Worm (Caenorhabditis elegans): Measurements from ENCODE around the gene idpc-2.

idpc-2 gene

DNA sequence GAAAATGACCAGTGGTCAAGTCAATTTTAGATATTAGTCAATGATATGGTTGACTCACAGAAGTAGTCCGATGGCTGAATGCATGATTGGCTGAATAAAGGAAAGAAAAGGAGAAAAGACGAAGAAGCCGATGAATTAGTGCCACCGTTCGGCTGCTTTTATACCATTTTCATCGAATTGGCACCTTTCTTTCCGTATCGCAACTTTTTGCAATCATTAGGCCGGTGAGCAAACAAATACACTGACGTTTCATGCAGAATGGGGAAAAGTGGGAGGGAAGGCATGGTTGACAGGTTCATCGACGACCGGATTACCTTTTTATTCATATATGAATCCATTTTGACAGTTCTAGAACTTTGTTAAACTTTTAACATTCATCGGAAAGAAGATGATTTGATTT is at the start of gene idpc-2:
Gene idpc-2 (minus strand): TSS at position 101 of the 400 bp plus-strand sequence.
- TF ChIP-seq tbx-11 (GFP tag; IDR thresholded peaks at IDR 0.05): no peak
- no peak for TF ChIP-seq sea-1 (GFP tag; conservative IDR thresholded peaks at IDR 0.05)
- TF ChIP-seq hnd-1 (tag; optimal IDR thresholded peaks at IDR 0.05): no peak

DNA sequence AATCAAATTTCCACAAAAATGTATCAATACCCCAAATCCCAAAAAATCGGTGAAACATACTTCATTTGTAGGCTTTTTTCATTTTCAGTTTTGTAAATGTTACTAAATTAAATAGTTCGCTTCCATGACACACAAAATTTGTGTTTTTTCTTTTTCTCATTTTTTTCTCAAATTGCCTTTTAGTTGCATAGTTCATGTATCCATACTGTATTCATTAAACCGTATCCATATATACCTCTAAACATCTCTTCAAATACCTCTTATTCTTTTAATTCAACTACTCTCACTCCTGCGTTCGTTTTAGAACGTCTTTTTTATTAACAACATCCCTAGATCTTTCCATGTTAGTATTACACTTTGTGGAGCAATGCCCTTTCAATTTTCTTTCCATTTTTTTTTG is 49.6 kb upstream of the idpc-2 start:
- TF ChIP-seq aly-1 (tag; optimal IDR thresholded peaks at IDR 0.05) (no peak), F13C5.2 (tag; optimal IDR thresholded peaks at IDR 0.05) (no peak), flt-1 (GFP tag; IDR thresholded peaks at IDR 0.05) (no peak), tra-4 (tag; optimal IDR thresholded peaks at IDR 0.05) (no peak), sea-1 (GFP tag; conservative IDR thresholded peaks at IDR 0.05) (no peak), tbx-11 (GFP tag; IDR thresholded peaks at IDR 0.05) (no peak), scrt-1 (GFP tag; IDR thresholded peaks at IDR 0.05) (no peak), hmbx-1 (tag; optimal IDR thresholded peaks at IDR 0.05) (no peak), ama-1 (optimal IDR thresholded peaks at IDR 0.05) (no peak), hmg-4 (GFP tag; optimal IDR thresholded peaks at IDR 0.05) (no peak), ets-7 (tag; optimal IDR thresholded peaks at IDR 0.05) (no peak), pes-1 (GFP tag; IDR thresholded peaks at IDR 0.05) (no peak), B0310.2 (tag; optimal IDR thresholded peaks at IDR 0.05) (no peak), ceh-36 (tag; optimal IDR thresholded peaks at IDR 0.05) (no peak), tbx-37 (GFP tag; conservative IDR thresholded peaks at IDR 0.05) (no peak), hnd-1 (tag; optimal IDR thresholded peaks at IDR 0.05) (no peak), ceh-13 (GFP tag; optimal IDR thresholded peaks at IDR 0.05) (no peak)

DNA sequence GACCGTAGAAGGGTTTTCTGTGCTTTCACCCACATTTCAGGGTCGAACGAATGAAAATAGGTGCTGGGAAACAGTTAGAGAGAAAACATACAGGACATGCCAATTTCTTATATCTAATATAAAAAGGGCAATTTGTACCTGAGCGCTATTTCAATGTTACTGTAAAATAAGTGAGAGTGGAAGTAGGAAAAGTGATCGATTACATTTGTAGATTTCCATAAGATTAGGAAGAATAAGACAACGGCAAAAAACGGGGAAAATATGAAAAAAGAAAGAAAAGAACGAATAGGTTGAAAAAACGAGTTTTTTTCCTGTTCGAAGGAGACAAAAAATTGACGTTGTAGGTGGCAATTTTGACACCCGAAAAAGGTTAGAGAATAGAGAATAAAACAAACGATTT is 47.1 kb upstream of the idpc-2 start:
- TF ChIP-seq ceh-36 (tag; optimal IDR thresholded peaks at IDR 0.05) (no peak), B0310.2 (tag; optimal IDR thresholded peaks at IDR 0.05) (no peak), scrt-1 (GFP tag; IDR thresholded peaks at IDR 0.05) (no peak)

DNA sequence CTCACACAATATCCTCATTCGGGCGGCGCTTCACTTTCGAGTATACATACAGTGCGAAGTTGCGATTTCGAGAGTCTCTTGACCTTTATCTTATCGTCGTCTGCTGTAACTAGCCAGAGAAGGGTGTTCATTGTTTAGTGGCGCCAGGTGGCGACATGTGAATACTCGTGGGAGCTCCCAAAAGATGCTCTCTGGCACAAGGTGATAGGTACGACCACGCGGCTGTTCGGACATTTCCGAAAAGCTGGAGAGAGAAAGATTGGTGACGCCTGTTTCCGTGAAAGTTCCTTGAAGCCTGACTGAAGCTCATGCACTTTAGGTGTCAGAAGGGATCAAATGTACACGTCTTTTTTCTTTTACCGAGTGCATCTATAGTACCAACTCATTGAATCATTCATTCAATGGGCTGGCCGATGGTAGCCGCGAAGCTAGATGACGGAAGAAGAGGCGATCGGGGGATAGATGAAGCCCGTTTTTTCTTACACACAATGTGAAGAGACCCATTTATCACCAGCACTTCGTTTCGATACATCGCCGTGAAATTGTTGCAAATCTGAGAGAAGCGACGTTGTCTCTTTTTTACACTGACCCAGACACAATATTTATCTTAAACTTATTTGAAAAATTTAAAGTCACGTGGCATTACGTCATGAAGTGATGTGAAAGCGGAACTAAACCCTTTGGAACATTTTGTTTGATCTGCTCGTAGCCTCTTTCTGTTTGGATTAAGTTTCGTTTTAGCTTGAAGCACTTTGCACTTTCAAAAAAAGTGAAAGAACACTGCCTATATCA is 46.3 kb upstream of the idpc-2 start:
- TF ChIP-seq flt-1 (GFP tag; IDR thresholded peaks at IDR 0.05) (no peak), ama-1 (optimal IDR thresholded peaks at IDR 0.05) (no peak), pes-1 (GFP tag; IDR thresholded peaks at IDR 0.05) (no peak)

ce11 chrV:8665765-8666164 is 44.7 kb upstream of the idpc-2 start, which contains the start of gene ZC190.4:
ZC190.4 (plus strand) TSS chrV:8666065.
- TF ChIP-seq flt-1 (GFP tag; IDR thresholded peaks at IDR 0.05): no peak
- TF ChIP-seq aly-1 (tag; optimal IDR thresholded peaks at IDR 0.05): no peak
- no peak for TF ChIP-seq tra-4 (tag; optimal IDR thresholded peaks at IDR 0.05)
- no peak for TF ChIP-seq ets-7 (tag; optimal IDR thresholded peaks at IDR 0.05)
- TF ChIP-seq tbx-37 (GFP tag; conservative IDR thresholded peaks at IDR 0.05): no peak
- no peak for TF ChIP-seq ceh-13 (GFP tag; optimal IDR thresholded peaks at IDR 0.05)
- no peak for TF ChIP-seq tbx-11 (GFP tag; IDR thresholded peaks at IDR 0.05)
- no peak for TF ChIP-seq B0310.2 (tag; optimal IDR thresholded peaks at IDR 0.05)

- TF ChIP-seq tra-4 (tag; optimal IDR thresholded peaks at IDR 0.05) (no peak), ceh-13 (GFP tag; optimal IDR thresholded peaks at IDR 0.05) (no peak), ama-1 (optimal IDR thresholded peaks at IDR 0.05) (no peak), hmg-4 (GFP tag; optimal IDR thresholded peaks at IDR 0.05) (no peak), ceh-36 (tag; optimal IDR thresholded peaks at IDR 0.05) (no peak), hmbx-1 (tag; optimal IDR thresholded peaks at IDR 0.05) (no peak), pes-1 (GFP tag; IDR thresholded peaks at IDR 0.05) (no peak), F13C5.2 (tag; optimal IDR thresholded peaks at IDR 0.05) (no peak), B0310.2 (tag; optimal IDR thresholded peaks at IDR 0.05) (no peak), sea-1 (GFP tag; conservative IDR thresholded peaks at IDR 0.05) (no peak), tbx-11 (GFP tag; IDR thresholded peaks at IDR 0.05) (no peak), flt-1 (GFP tag; IDR thresholded peaks at IDR 0.05) (no peak), hnd-1 (tag; optimal IDR thresholded peaks at IDR 0.05) (no peak), aly-1 (tag; optimal IDR thresholded peaks at IDR 0.05) (no peak), tbx-37 (GFP tag; conservative IDR thresholded peaks at IDR 0.05) (no peak)
Observed at ce11 chrV:8663023-8663422, 41.9 kb upstream of the idpc-2 start.

- TF ChIP-seq ceh-13 (GFP tag; optimal IDR thresholded peaks at IDR 0.05) (no peak), hmg-4 (GFP tag; optimal IDR thresholded peaks at IDR 0.05) (no peak), scrt-1 (GFP tag; IDR thresholded peaks at IDR 0.05) (no peak), ets-7 (tag; optimal IDR thresholded peaks at IDR 0.05) (no peak), B0310.2 (tag; optimal IDR thresholded peaks at IDR 0.05) (no peak), hnd-1 (tag; optimal IDR thresholded peaks at IDR 0.05) (no peak), F13C5.2 (tag; optimal IDR thresholded peaks at IDR 0.05) (no peak), hmbx-1 (tag; optimal IDR thresholded peaks at IDR 0.05) (no peak), sea-1 (GFP tag; conservative IDR thresholded peaks at IDR 0.05) (no peak), tbx-37 (GFP tag; conservative IDR thresholded peaks at IDR 0.05) (no peak), ceh-36 (tag; optimal IDR thresholded peaks at IDR 0.05) (no peak), flt-1 (GFP tag; IDR thresholded peaks at IDR 0.05) (no peak), tra-4 (tag; optimal IDR thresholded peaks at IDR 0.05) (no peak)
Observed at ce11 chrV:8662056-8663006, 41.2 kb upstream of the idpc-2 start.

Data from whole organism, early embryonic.